Worm (Caenorhabditis elegans) whole organism, late embryonic: ENCODE measurements around the gene lsm-7.

Experiments used
- C38D4.7 ChIP-seq: fragments of 200-800 bp; sonication (Bioruptor generic); optimal IDR thresholded peaks from 2 replicates; lab custom pipeline; 2018; ENCODE audit warnings: mild to moderate bottlenecking, missing genetic modification characterization, moderate library complexity, missing compliant biosample characterization
- K02D7.2 ChIP-seq: sonication (generic microtip); optimal IDR thresholded peaks from 2 replicates; lab custom pipeline; 2017; ENCODE audit warnings: mild to moderate bottlenecking, missing genetic modification characterization, missing compliant biosample characterization
- ceh-14 ChIP-seq: sonication (generic microtip); optimal IDR thresholded peaks from 2 replicates; lab custom pipeline; 2016; ENCODE audit warnings: missing genotype, missing genetic modification characterization, missing compliant biosample characterization
- ceh-2 ChIP-seq: sonication (generic microtip); optimal IDR thresholded peaks from 2 replicates; lab custom pipeline; 2016; ENCODE audit warnings: missing genotype, missing genetic modification characterization, missing compliant biosample characterization
- ceh-22 ChIP-seq: sonication (generic microtip); optimal IDR thresholded peaks from 2 replicates; lab custom pipeline; 2017; ENCODE audit warnings: missing biosample characterization, missing genetic modification characterization
- ceh-31 ChIP-seq: sonication (generic microtip); optimal IDR thresholded peaks from 2 replicates; lab custom pipeline; 2016; ENCODE audit warnings: missing genetic modification characterization, missing compliant biosample characterization
- ceh-34 ChIP-seq: sonication (generic microtip); optimal IDR thresholded peaks from 2 replicates; lab custom pipeline; 2016; ENCODE audit warnings: mild to moderate bottlenecking, missing genetic modification characterization, missing compliant biosample characterization
- ceh-45 ChIP-seq: fragments of 200-800 bp; sonication (Bioruptor generic); IDR thresholded peaks from 2 replicates; pipeline ENCODE4 v1.3.6; 2022; ENCODE audit warnings: missing genetic modification reagents, missing genetic modification characterization, missing compliant biosample characterization
- ceh-48 ChIP-seq: sonication (generic microtip); optimal IDR thresholded peaks from 2 replicates; lab custom pipeline; 2016; ENCODE audit warnings: missing genetic modification characterization, inconsistent platforms, missing compliant biosample characterization
- ceh-6 ChIP-seq: fragments of 200-800 bp; sonication (Bioruptor generic); optimal IDR thresholded peaks from 2 replicates; lab custom pipeline; 2018; ENCODE audit warnings: mild to moderate bottlenecking, missing genetic modification characterization, missing compliant biosample characterization
- ceh-9 ChIP-seq: sonication (generic microtip); optimal IDR thresholded peaks from 2 replicates; lab custom pipeline; 2016; ENCODE audit warnings: mild to moderate bottlenecking, missing genetic modification characterization, inconsistent platforms, missing compliant biosample characterization
- che-1 ChIP-seq: sonication (generic microtip); optimal IDR thresholded peaks from 2 replicates; lab custom pipeline; 2016; ENCODE audit warnings: mild to moderate bottlenecking, missing genetic modification characterization, missing compliant biosample characterization
- elt-2 ChIP-seq: sonication (generic microtip); optimal IDR thresholded peaks from 2 replicates; lab custom pipeline; 2016; ENCODE audit warnings: missing genetic modification reagents, missing genetic modification characterization, missing compliant biosample characterization
- elt-4 ChIP-seq: sonication (generic microtip); optimal IDR thresholded peaks from 2 replicates; lab custom pipeline; 2016; ENCODE audit warnings: missing genetic modification characterization, missing compliant biosample characterization
- ets-4 ChIP-seq: sonication (generic microtip); optimal IDR thresholded peaks from 2 replicates; lab custom pipeline; 2016; ENCODE audit warnings: missing genetic modification characterization, missing compliant biosample characterization
- eyg-1 ChIP-seq: sonication (generic microtip); optimal IDR thresholded peaks from 2 replicates; lab custom pipeline; 2016; ENCODE audit warnings: missing genotype, missing genetic modification characterization, missing compliant biosample characterization
- fax-1 ChIP-seq: sonication (generic microtip); optimal IDR thresholded peaks from 2 replicates; lab custom pipeline; 2016; ENCODE audit warnings: missing genotype, missing genetic modification characterization, missing compliant biosample characterization
- fkh-10 ChIP-seq: fragments of 150-350 bp; optimal IDR thresholded peaks from 2 replicates; lab custom pipeline; 2014; ENCODE audit warnings: missing biosample characterization, missing genetic modification reagents, missing genetic modification characterization
- fkh-6 ChIP-seq: sonication (generic microtip); optimal IDR thresholded peaks from 2 replicates; lab custom pipeline; 2016; ENCODE audit warnings: missing genetic modification characterization, missing compliant biosample characterization
- gmeb-2 ChIP-seq: sonication (generic microtip); optimal IDR thresholded peaks from 2 replicates; lab custom pipeline; 2016; ENCODE audit warnings: missing genetic modification characterization, inconsistent platforms, missing compliant biosample characterization
- hlh-13 ChIP-seq: fragments of 200-800 bp; sonication (Bioruptor generic); optimal IDR thresholded peaks from 2 replicates; lab custom pipeline; 2018; ENCODE audit warnings: mild to moderate bottlenecking, missing genetic modification characterization, missing compliant biosample characterization
- hlh-15 ChIP-seq: sonication (generic microtip); optimal IDR thresholded peaks from 2 replicates; lab custom pipeline; 2016; ENCODE audit warnings: missing genetic modification characterization, missing compliant biosample characterization
- hlh-30 ChIP-seq: sonication (generic microtip); optimal IDR thresholded peaks from 2 replicates; lab custom pipeline; 2017; ENCODE audit warnings: antibody characterized with exemption, missing genetic modification characterization, missing compliant biosample characterization; ENCODE audit not compliant: insufficient read depth
- hlh-8 ChIP-seq: sonication (generic microtip); optimal IDR thresholded peaks from 2 replicates; lab custom pipeline; 2016; ENCODE audit warnings: missing genotype, missing genetic modification characterization, missing compliant biosample characterization
- lim-6 ChIP-seq: sonication (generic microtip); optimal IDR thresholded peaks from 2 replicates; lab custom pipeline; 2016; ENCODE audit warnings: missing genetic modification characterization, missing compliant biosample characterization
- lin-11 ChIP-seq: fragments of 200-800 bp; sonication (Bioruptor generic); optimal IDR thresholded peaks from 2 replicates; lab custom pipeline; 2018; ENCODE audit warnings: mild to moderate bottlenecking, missing genetic modification characterization, missing compliant biosample characterization
- madf-2 ChIP-seq: sonication (generic microtip); optimal IDR thresholded peaks from 2 replicates; lab custom pipeline; 2017; ENCODE audit warnings: missing genetic modification characterization, missing compliant biosample characterization
- mec-3 ChIP-seq: sonication (generic microtip); optimal IDR thresholded peaks from 2 replicates; lab custom pipeline; 2016; ENCODE audit warnings: borderline replicate concordance, missing genetic modification characterization, missing compliant biosample characterization
- nfya-1 ChIP-seq: sonication (generic microtip); optimal IDR thresholded peaks from 2 replicates; lab custom pipeline; 2017; ENCODE audit warnings: missing genetic modification characterization, mild to moderate bottlenecking, missing compliant biosample characterization, antibody characterized with exemption, moderate library complexity
- nhr-11 ChIP-seq: fragments of 150-350 bp; optimal IDR thresholded peaks from 2 replicates; lab custom pipeline; 2014; ENCODE audit warnings: missing biosample characterization, missing genetic modification characterization
- nhr-232 ChIP-seq: sonication (generic microtip); optimal IDR thresholded peaks from 2 replicates; lab custom pipeline; 2016; ENCODE audit warnings: missing genetic modification characterization, missing compliant biosample characterization
- odd-2 ChIP-seq: sonication (generic microtip); optimal IDR thresholded peaks from 2 replicates; lab custom pipeline; 2017; ENCODE audit warnings: antibody characterized with exemption, mild to moderate bottlenecking, missing genetic modification characterization, missing compliant biosample characterization
- pat-9 ChIP-seq: fragments of 200-800 bp; sonication (Bioruptor generic); optimal IDR thresholded peaks from 2 replicates; lab custom pipeline; 2018; ENCODE audit warnings: mild to moderate bottlenecking, missing genetic modification characterization, moderate library complexity, missing compliant biosample characterization
- pax-1 ChIP-seq: fragments of 150-350 bp; optimal IDR thresholded peaks from 2 replicates; lab custom pipeline; 2014; ENCODE audit warnings: missing biosample characterization, missing genetic modification characterization
- pha-2 ChIP-seq: sonication (generic microtip); optimal IDR thresholded peaks from 2 replicates; lab custom pipeline; 2017; ENCODE audit warnings: mild to moderate bottlenecking, missing genetic modification characterization, missing compliant biosample characterization
- pqm-1 ChIP-seq: sonication (generic microtip); optimal IDR thresholded peaks from 2 replicates; lab custom pipeline; 2016; ENCODE audit warnings: missing genetic modification characterization, missing compliant biosample characterization
- pros-1 ChIP-seq: fragments of 150-350 bp; optimal IDR thresholded peaks from 2 replicates; lab custom pipeline; 2014; ENCODE audit warnings: missing biosample characterization, missing genetic modification reagents, missing genetic modification characterization
- ref-2 ChIP-seq: sonication (generic microtip); optimal IDR thresholded peaks from 2 replicates; lab custom pipeline; 2016; ENCODE audit warnings: missing genetic modification characterization, missing compliant biosample characterization
- rnt-1 ChIP-seq: sonication (generic microtip); optimal IDR thresholded peaks from 2 replicates; lab custom pipeline; 2016; ENCODE audit warnings: missing genetic modification characterization, missing compliant biosample characterization
- sox-4 ChIP-seq: sonication (generic microtip); optimal IDR thresholded peaks from 2 replicates; lab custom pipeline; 2017; ENCODE audit warnings: mild to moderate bottlenecking, missing genetic modification characterization, inconsistent platforms, missing compliant biosample characterization
- syd-9 ChIP-seq: sonication (generic microtip); optimal IDR thresholded peaks from 2 replicates; lab custom pipeline; 2016; ENCODE audit warnings: mild to moderate bottlenecking, missing genetic modification characterization, moderate library complexity, missing compliant biosample characterization
- tbx-2 ChIP-seq: sonication (generic microtip); optimal IDR thresholded peaks from 2 replicates; lab custom pipeline; 2016; ENCODE audit warnings: missing genetic modification characterization, missing compliant biosample characterization
- tbx-7 ChIP-seq: sonication (generic microtip); optimal IDR thresholded peaks from 2 replicates; lab custom pipeline; 2016; ENCODE audit warnings: missing genotype, missing genetic modification characterization, missing compliant biosample characterization
- unc-3 ChIP-seq, 2 experiments: fragments of 200-800 bp in 1 of 2; sonication (Bioruptor generic) in 1 of 2; sonication (generic microtip) in 1 of 2; conservative IDR thresholded peaks in 1 of 2; optimal IDR thresholded peaks in 1 of 2; 2 replicates each; pipeline versions ENCODE4 v1.3.6 to Lab custom; 2016 to 2022; ENCODE audit warnings: missing compliant biosample characterization in 2 of 2, missing genetic modification characterization in 2 of 2, missing genetic modification reagents in 1 of 2
- unc-42 ChIP-seq: sonication (generic microtip); optimal IDR thresholded peaks from 2 replicates; lab custom pipeline; 2016; ENCODE audit warnings: missing genotype, missing genetic modification characterization, missing compliant biosample characterization
- unc-55 ChIP-seq: sonication (generic microtip); optimal IDR thresholded peaks from 2 replicates; lab custom pipeline; 2017; ENCODE audit warnings: missing biosample characterization, missing genetic modification reagents, missing genetic modification characterization
- zip-5 ChIP-seq: sonication (generic microtip); optimal IDR thresholded peaks from 2 replicates; lab custom pipeline; 2016; ENCODE audit warnings: missing genetic modification characterization, missing compliant biosample characterization
- ztf-16 ChIP-seq: sonication (generic microtip); optimal IDR thresholded peaks from 2 replicates; lab custom pipeline; 2017; ENCODE audit warnings: missing genetic modification characterization, missing compliant biosample characterization

lsm-7 gene

ce11 chrIV:10935853-10936491, 2.7 kb downstream of the lsm-7 start, which contains the start of gene lgg-2 (continued):
- no peak for TF ChIP-seq hlh-13 (GFP tag; lab: Kevin White, UChicago)
- TF ChIP-seq tbx-2 (tag; lab: Kevin White, UChicago): peak; percentile 84
- no peak for TF ChIP-seq nhr-232
- TF ChIP-seq K02D7.2 (tag; lab: Kevin White, UChicago): no peak
- TF ChIP-seq ref-2 (tag; lab: Kevin White, UChicago): peak; percentile 61
- no peak for TF ChIP-seq ceh-9 (tag; lab: Kevin White, UChicago)
- TF ChIP-seq pha-2: no peak
- TF ChIP-seq ceh-22 (tag; lab: Kevin White, UChicago): no peak
- no peak for TF ChIP-seq zip-5 (tag; lab: Kevin White, UChicago)
- no peak for TF ChIP-seq C38D4.7 (GFP tag; lab: Kevin White, UChicago)
- peak; percentile 29 for TF ChIP-seq ets-4 (tag; lab: Kevin White, UChicago)
- TF ChIP-seq ceh-14 (tag; lab: Kevin White, UChicago): peak; percentile 7
- no peak for TF ChIP-seq hlh-8
- TF ChIP-seq lin-11: no peak
- no peak for TF ChIP-seq sox-4
- no peak for TF ChIP-seq unc-3 (GFP tag; conservative IDR thresholded peaks at IDR 0.05; lab: Robert Waterston, UW)
- TF ChIP-seq unc-3 (tag; optimal IDR thresholded peaks at IDR 0.05; lab: Kevin White, UChicago): no peak
- no peak for TF ChIP-seq odd-2 (tag; lab: Kevin White, UChicago)
- peak; percentile 69 for TF ChIP-seq unc-55 (GFP tag; lab: Kevin White, UChicago)
- TF ChIP-seq pax-1 (tag; lab: Kevin White, UChicago): peak; percentile 29
- no peak for TF ChIP-seq fkh-6 (tag; lab: Kevin White, UChicago)
- no peak for TF ChIP-seq mec-3
- no peak for TF ChIP-seq hlh-15 (tag; lab: Kevin White, UChicago)
- TF ChIP-seq unc-42 (tag; lab: Kevin White, UChicago): peak; percentile 61
- no peak for TF ChIP-seq che-1
- no peak for TF ChIP-seq pqm-1
- no peak for TF ChIP-seq ztf-16 (tag; lab: Kevin White, UChicago)
- peak; percentile 75 for TF ChIP-seq rnt-1 (tag; lab: Kevin White, UChicago)
- TF ChIP-seq ceh-34 (tag; lab: Kevin White, UChicago): peak; percentile 85
- no peak for TF ChIP-seq fkh-10 (GFP tag; lab: Kevin White, UChicago)
- peak; percentile 37 for TF ChIP-seq elt-2
- no peak for TF ChIP-seq ceh-45 (GFP tag; lab: Robert Waterston, UW)
- TF ChIP-seq gmeb-2: no peak
- TF ChIP-seq pros-1 (tag; lab: Kevin White, UChicago): peak; percentile 93
- TF ChIP-seq ceh-6 (GFP tag; lab: Kevin White, UChicago): no peak
- no peak for TF ChIP-seq syd-9 (tag; lab: Kevin White, UChicago)
- peak; percentile 45 for TF ChIP-seq fax-1 (tag; lab: Kevin White, UChicago)

- peak; percentile 52 for TF ChIP-seq nfya-1 (tag; lab: Kevin White, UChicago)
- TF ChIP-seq gmeb-2: no peak
- TF ChIP-seq lin-11: no peak
- no peak for TF ChIP-seq elt-2
- TF ChIP-seq lim-6 (tag; lab: Kevin White, UChicago): no peak
- TF ChIP-seq ceh-22 (tag; lab: Kevin White, UChicago): no peak
- TF ChIP-seq nhr-11 (tag; lab: Kevin White, UChicago): no peak
- no peak for TF ChIP-seq nhr-232
- peak; percentile 99 for TF ChIP-seq unc-42 (tag; lab: Kevin White, UChicago)
- TF ChIP-seq pha-2: no peak
- no peak for TF ChIP-seq tbx-7 (tag; lab: Kevin White, UChicago)
- peak; percentile 18 for TF ChIP-seq tbx-2 (tag; lab: Kevin White, UChicago)
- TF ChIP-seq zip-5 (tag; lab: Kevin White, UChicago): no peak
- peak; percentile 13 for TF ChIP-seq unc-55 (GFP tag; lab: Kevin White, UChicago)
- no peak for TF ChIP-seq eyg-1
- no peak for TF ChIP-seq K02D7.2 (tag; lab: Kevin White, UChicago)
- peak; percentile 56 for TF ChIP-seq hlh-30 (tag; lab: Kevin White, UChicago)
- no peak for TF ChIP-seq che-1
- TF ChIP-seq ceh-48 (tag; lab: Kevin White, UChicago): peak; percentile 98
- no peak for TF ChIP-seq ceh-2 (tag; lab: Kevin White, UChicago)
- TF ChIP-seq madf-2 (tag; lab: Kevin White, UChicago): no peak
- TF ChIP-seq pat-9 (tag; lab: Kevin White, UChicago): no peak
- TF ChIP-seq pqm-1: no peak
- no peak for TF ChIP-seq sox-4
- no peak for TF ChIP-seq ztf-16 (tag; lab: Kevin White, UChicago)
- no peak for TF ChIP-seq elt-4 (tag; lab: Kevin White, UChicago)
- TF ChIP-seq odd-2 (tag; lab: Kevin White, UChicago): no peak
- no peak for TF ChIP-seq ceh-6 (GFP tag; lab: Kevin White, UChicago)
- TF ChIP-seq ceh-31 (tag; lab: Kevin White, UChicago): peak; percentile 78
Measured at ce11 chrIV:10936906-10937540, 3.7 kb downstream of the lsm-7 start, which contains the start of gene fic-1. TSS of gene fic-1 (plus strand) at chrIV:10937454.
